Fruit fly (Drosophila melanogaster) whole organism: ENCODE results near the gene CG15923.

Experiments
- pan ChIP-seq: fragments of >200 bp; optimal IDR thresholded peaks from 2 replicates; lab custom pipeline; 2017
- psq ChIP-seq: fragments of >200 bp; optimal IDR thresholded peaks from 2 replicates; lab custom pipeline; 2017
- usp ChIP-seq: fragments of >200 bp; optimal IDR thresholded peaks from 2 replicates; lab custom pipeline; 2017; ENCODE audit warnings: missing biosample characterization, missing genetic modification characterization, mixed read lengths

DNA sequence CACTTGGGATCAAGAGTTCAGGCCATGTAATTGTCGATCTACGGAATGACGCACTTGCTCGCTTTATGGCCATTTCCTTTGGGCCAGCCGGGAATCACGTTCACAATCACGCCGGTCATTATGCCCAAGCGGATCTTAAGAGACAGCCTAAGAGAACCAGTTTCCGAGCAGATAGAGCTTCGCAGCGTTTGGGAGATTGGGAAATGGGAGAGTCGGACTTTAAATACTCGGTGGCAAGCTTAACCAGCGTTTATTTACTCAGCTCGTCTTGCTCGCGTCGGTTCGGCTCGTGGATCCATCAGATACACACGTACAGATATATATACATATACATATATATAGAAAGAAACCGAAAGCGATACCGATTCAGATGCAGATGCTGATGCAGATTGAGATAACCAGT, 51.2 kb downstream of the CG15923 start:
- TF ChIP-seq usp (no peak), pan (no peak), psq (lab: Kevin White, UChicago) (no peak)
